Fruit fly (Drosophila melanogaster): ENCODE measurements around the gene CG7202.

DNA sequence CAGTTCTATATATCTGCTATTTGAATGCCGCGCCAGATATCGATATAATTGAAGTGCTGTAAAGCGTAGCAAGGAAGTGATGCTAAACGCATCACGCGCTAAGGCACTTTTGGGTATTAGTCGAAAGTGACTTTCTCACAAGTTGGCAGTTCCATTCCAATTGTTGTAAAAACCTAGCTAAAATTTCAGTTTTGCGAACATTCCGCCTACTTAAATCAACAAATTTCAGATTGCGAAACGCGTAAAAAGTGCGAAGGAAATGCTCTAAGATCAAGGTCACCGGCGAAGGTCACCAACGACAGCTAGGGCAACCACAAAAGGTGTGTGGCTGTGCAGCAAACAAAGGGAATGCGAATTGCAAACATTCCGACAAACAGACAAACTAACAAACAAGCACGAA is 46.9 kb downstream of the CG7202 start, which contains the start of gene Syx7:
- no peak for TF ChIP-seq CTCF (optimal IDR thresholded peaks at IDR 0.05)
- TF ChIP-seq CG8478 (optimal IDR thresholded peaks at IDR 0.05), result no peak
